Worm (Caenorhabditis elegans) whole organism, midembryonic: ENCODE data around the gene F41E6.7.

ENCODE experiments used
- T22C8.4 ChIP-seq: fragments of 200-800 bp; sonication (Bioruptor generic); IDR thresholded peaks from 2 replicates; pipeline ENCODE4 v1.3.6; 2022; ENCODE audit warnings: missing genetic modification characterization, missing compliant biosample characterization
- cog-1 ChIP-seq: sonication (generic microtip); optimal IDR thresholded peaks from 2 replicates; lab custom pipeline; 2016; ENCODE audit warnings: missing genetic modification characterization, missing compliant biosample characterization
- flt-1 ChIP-seq: fragments of 200-800 bp; sonication (Bioruptor generic); IDR thresholded peaks from 2 replicates; pipeline ENCODE4 v1.3.6; 2022; ENCODE audit warnings: missing genetic modification characterization, missing compliant biosample characterization
- klf-2 ChIP-seq: fragments of 200-800 bp; sonication (Bioruptor generic); conservative IDR thresholded peaks from 2 replicates; pipeline ENCODE4 v1.3.6; 2022; ENCODE audit warnings: missing genetic modification reagents, missing genetic modification characterization, missing compliant biosample characterization
- med-1 ChIP-seq: sonication (generic microtip); optimal IDR thresholded peaks from 2 replicates; lab custom pipeline; 2017; ENCODE audit warnings: missing genetic modification characterization, mild to moderate bottlenecking, missing compliant biosample characterization, antibody characterized with exemption, missing genetic modification reagents; ENCODE audit not compliant: insufficient read depth
- tab-1 ChIP-seq: fragments of 200-800 bp; sonication (Bioruptor generic); IDR thresholded peaks from 2 replicates; pipeline ENCODE4 v1.3.6; 2022; ENCODE audit warnings: missing genetic modification characterization, missing compliant biosample characterization
- ztf-23 ChIP-seq: fragments of 200-800 bp; sonication (Bioruptor generic); IDR thresholded peaks from 2 replicates; pipeline ENCODE4 v1.3.6; 2022; ENCODE audit warnings: missing genetic modification reagents, missing genetic modification characterization, missing compliant biosample characterization
- ztf-29 ChIP-seq: fragments of 200-800 bp; sonication (Bioruptor generic); IDR thresholded peaks from 2 replicates; pipeline ENCODE4 v1.3.6; 2022; ENCODE audit warnings: missing genetic modification reagents, missing genetic modification characterization, missing compliant biosample characterization

- TF ChIP-seq cog-1 (tag; lab: Kevin White, UChicago), result no peak
- TF ChIP-seq klf-2 (GFP tag; lab: Robert Waterston, UW), result no peak
- no peak for TF ChIP-seq T22C8.4 (GFP tag; lab: Robert Waterston, UW)
- TF ChIP-seq ztf-23 (GFP tag; lab: Robert Waterston, UW), result no peak
- no peak for TF ChIP-seq med-1
- TF ChIP-seq flt-1, result no peak
- TF ChIP-seq ztf-29, result no peak
- no peak for TF ChIP-seq tab-1 (GFP tag; lab: Robert Waterston, UW)
Measured at ce11 chrV:8636907-8637306, 37.8 kb upstream of the F41E6.7 start, which contains the start of gene grl-12.
